Worm (Caenorhabditis elegans) whole organism, L4 larva: ENCODE data around the gene R07E5.11.

Experiments
- D1046.2 ChIP-seq: fragments of 200-800 bp; sonication (Bioruptor generic); IDR thresholded peaks from 2 replicates; pipeline ENCODE4 v1.3.6; 2022; ENCODE audit warnings: missing genetic modification characterization, missing compliant biosample characterization
- F26F4.8 ChIP-seq: fragments of 200-800 bp; sonication (Bioruptor generic); conservative IDR thresholded peaks from 2 replicates; pipeline ENCODE4 v1.3.6; 2022; ENCODE audit warnings: missing genetic modification characterization, missing compliant biosample characterization
- F44E2.7 ChIP-seq: fragments of 200-800 bp; sonication (Bioruptor generic); IDR thresholded peaks from 2 replicates; pipeline ENCODE4 v2.1.2; 2022; ENCODE audit warnings: missing genetic modification characterization, missing compliant biosample characterization
- R02D3.7 ChIP-seq: fragments of 150-350 bp; sonication (generic microtip); optimal IDR thresholded peaks from 3 replicates; lab custom pipeline; 2014; ENCODE audit warnings: missing biosample characterization, missing genetic modification characterization
- T20F7.1 ChIP-seq: fragments of 200-800 bp; sonication (Bioruptor generic); optimal IDR thresholded peaks from 2 replicates; lab custom pipeline; 2018; ENCODE audit warnings: mild to moderate bottlenecking, missing genetic modification characterization, missing compliant biosample characterization
- Y75B8A.6 ChIP-seq: fragments of 200-800 bp; sonication (Bioruptor generic); IDR thresholded peaks from 2 replicates; pipeline ENCODE4 v1.3.6; 2022; ENCODE audit warnings: missing genetic modification reagents, missing genetic modification characterization, missing compliant biosample characterization
- aha-1 ChIP-seq: fragments of 150-350 bp; peaks from one replicate; lab custom pipeline; 2014; ENCODE audit warnings: missing biosample characterization, missing genetic modification characterization
- attf-4 ChIP-seq: sonication (generic microtip); optimal IDR thresholded peaks from 3 replicates; lab custom pipeline; 2017; ENCODE audit warnings: missing biosample characterization, missing genetic modification characterization
- ceh-28 ChIP-seq: fragments of 150-350 bp; optimal IDR thresholded peaks from 2 replicates; lab custom pipeline; 2014; ENCODE audit warnings: missing biosample characterization, missing genetic modification reagents, missing genetic modification characterization
- ceh-32 ChIP-seq: sonication (generic microtip); optimal IDR thresholded peaks from 2 replicates; lab custom pipeline; 2016; ENCODE audit warnings: mild to moderate bottlenecking, missing genetic modification characterization, missing compliant biosample characterization; ENCODE audit not compliant: poor library complexity
- ceh-62 ChIP-seq: sonication (generic microtip); optimal IDR thresholded peaks from 2 replicates; lab custom pipeline; 2017; ENCODE audit warnings: missing biosample characterization, missing genetic modification characterization
- ces-1 ChIP-seq: fragments of 150-350 bp; sonication (generic microtip); optimal IDR thresholded peaks from 4 replicates; lab custom pipeline; 2014; ENCODE audit warnings: missing biosample characterization, missing genetic modification reagents, missing genetic modification characterization
- cey-2 ChIP-seq: sonication (generic microtip); optimal IDR thresholded peaks from 3 replicates; lab custom pipeline; 2017; ENCODE audit warnings: missing genetic modification characterization, mild to moderate bottlenecking, missing compliant biosample characterization, antibody characterized with exemption, borderline replicate concordance; ENCODE audit not compliant: insufficient read depth
- daf-16 ChIP-seq, 3 experiments: sonication (generic microtip); optimal IDR thresholded peaks; 2 replicates each; lab custom pipeline; 2016 to 2017; ENCODE audit warnings: missing genetic modification characterization in 3 of 3, missing genetic modification reagents in 3 of 3, mild to moderate bottlenecking in 2 of 3, missing compliant biosample characterization in 2 of 3, missing biosample characterization in 1 of 3, moderate library complexity in 1 of 3
- daf-19 ChIP-seq: fragments of 200-800 bp; sonication (Bioruptor generic); conservative IDR thresholded peaks from 2 replicates; pipeline ENCODE4 v1.3.6; 2022; ENCODE audit warnings: missing genetic modification characterization, missing compliant biosample characterization
- daf-8 ChIP-seq: fragments of 200-800 bp; sonication (Bioruptor generic); IDR thresholded peaks from 2 replicates; pipeline ENCODE4 v1.3.6; 2022; ENCODE audit warnings: missing genetic modification characterization, missing compliant biosample characterization
- dmd-6 ChIP-seq: fragments of 200-800 bp; sonication (Bioruptor generic); IDR thresholded peaks from 2 replicates; pipeline ENCODE4 v1.3.6; 2022; ENCODE audit warnings: missing genetic modification reagents, missing genetic modification characterization, missing compliant biosample characterization
- dmd-9 ChIP-seq: fragments of 200-800 bp; sonication (Bioruptor generic); IDR thresholded peaks from 2 replicates; pipeline ENCODE4 v1.3.6; 2022; ENCODE audit warnings: missing genetic modification reagents, missing genetic modification characterization, missing compliant biosample characterization
- dpl-1 ChIP-seq: fragments of 150-350 bp; optimal IDR thresholded peaks from 2 replicates; lab custom pipeline; 2014; ENCODE audit warnings: missing biosample characterization, missing genetic modification reagents, missing genetic modification characterization
- duxl-1 ChIP-seq: sonication (generic microtip); optimal IDR thresholded peaks from 2 replicates; lab custom pipeline; 2016; ENCODE audit warnings: mild to moderate bottlenecking, missing genetic modification characterization, moderate library complexity, missing compliant biosample characterization; ENCODE audit not compliant: poor library complexity
- fkh-10 ChIP-seq: fragments of 150-350 bp; optimal IDR thresholded peaks from 2 replicates; lab custom pipeline; 2014; ENCODE audit warnings: missing biosample characterization, missing genetic modification reagents, missing genetic modification characterization
- fos-1 ChIP-seq: fragments of 150-350 bp; optimal IDR thresholded peaks from 2 replicates; lab custom pipeline; 2014; ENCODE audit warnings: missing biosample characterization, missing genetic modification characterization
- hlh-11 ChIP-seq: fragments of 200-800 bp; sonication (Bioruptor generic); optimal IDR thresholded peaks from 2 replicates; lab custom pipeline; 2018; ENCODE audit warnings: mild to moderate bottlenecking, missing genetic modification characterization, missing compliant biosample characterization
- lin-1 ChIP-seq: fragments of 200-800 bp; sonication (Bioruptor generic); IDR thresholded peaks from 2 replicates; pipeline ENCODE4 v1.3.6; 2022; ENCODE audit warnings: missing genetic modification reagents, missing genetic modification characterization, missing compliant biosample characterization
- lin-15B ChIP-seq: fragments of 150-350 bp; sonication (generic microtip); optimal IDR thresholded peaks from 3 replicates; lab custom pipeline; 2014; ENCODE audit warnings: missing biosample characterization, missing genetic modification characterization
- lsy-2 ChIP-seq, 2 experiments: fragments of 150-350 bp in 1 of 2; sonication (generic microtip) in 1 of 2; optimal IDR thresholded peaks; 2 replicates each; lab custom pipeline; 2014 to 2017; ENCODE audit warnings: missing biosample characterization in 2 of 2, missing genetic modification characterization in 2 of 2
- madf-5 ChIP-seq, 2 experiments: fragments of 200-800 bp; sonication (Bioruptor generic); IDR thresholded peaks; 2 replicates each; pipeline ENCODE4 v1.3.6; 2022; ENCODE audit warnings: missing compliant biosample characterization in 2 of 2, missing genetic modification characterization in 2 of 2
- madf-9 ChIP-seq: fragments of 200-800 bp; sonication (Bioruptor generic); conservative IDR thresholded peaks from 2 replicates; pipeline ENCODE4 v1.3.6; 2022; ENCODE audit warnings: missing genetic modification reagents, missing genetic modification characterization, missing compliant biosample characterization
- mdt-29 ChIP-seq: fragments of 200-800 bp; sonication (Bioruptor generic); IDR thresholded peaks from 2 replicates; pipeline ENCODE4 v1.3.6; 2022; ENCODE audit warnings: missing genetic modification reagents, missing genetic modification characterization, missing compliant biosample characterization
- mep-1 ChIP-seq: fragments of 150-350 bp; sonication (generic microtip); optimal IDR thresholded peaks from 3 replicates; lab custom pipeline; 2014; ENCODE audit warnings: missing biosample characterization, missing genetic modification characterization
- mes-2 ChIP-seq: sonication (generic microtip); optimal IDR thresholded peaks from 2 replicates; lab custom pipeline; 2016; ENCODE audit warnings: missing genotype, mild to moderate bottlenecking, missing genetic modification characterization, missing compliant biosample characterization; ENCODE audit not compliant: poor library complexity, severe bottlenecking
- nhr-102 ChIP-seq: sonication (generic microtip); optimal IDR thresholded peaks from 2 replicates; lab custom pipeline; 2016; ENCODE audit warnings: mild to moderate bottlenecking, missing genetic modification characterization, moderate library complexity, missing compliant biosample characterization
- nhr-11 ChIP-seq: fragments of 150-350 bp; optimal IDR thresholded peaks from 2 replicates; lab custom pipeline; 2014; ENCODE audit warnings: missing biosample characterization, missing genetic modification characterization
- nhr-28 ChIP-seq: fragments of 150-350 bp; optimal IDR thresholded peaks from 2 replicates; lab custom pipeline; 2014; ENCODE audit warnings: missing biosample characterization, missing genetic modification characterization
- nhr-41 ChIP-seq: fragments of 200-800 bp; sonication (Bioruptor generic); IDR thresholded peaks from 2 replicates; pipeline ENCODE4 v1.3.6; 2022; ENCODE audit warnings: missing genetic modification reagents, missing genetic modification characterization, missing compliant biosample characterization
- nhr-42 ChIP-seq: fragments of 200-800 bp; sonication (Bioruptor generic); IDR thresholded peaks from 2 replicates; pipeline ENCODE4 v1.3.6; 2022; ENCODE audit warnings: missing genetic modification characterization, missing compliant biosample characterization
- nhr-48 ChIP-seq: sonication (generic microtip); optimal IDR thresholded peaks from 2 replicates; lab custom pipeline; 2016; ENCODE audit warnings: mild to moderate bottlenecking, missing genetic modification characterization, missing compliant biosample characterization
- nhr-6 ChIP-seq: fragments of 150-350 bp; optimal IDR thresholded peaks from 2 replicates; lab custom pipeline; 2014; ENCODE audit warnings: missing biosample characterization, missing genetic modification characterization
- nhr-77 ChIP-seq: fragments of 150-350 bp; optimal IDR thresholded peaks from 2 replicates; lab custom pipeline; 2014; ENCODE audit warnings: missing biosample characterization, missing genetic modification characterization
- pqm-1 ChIP-seq: sonication (generic microtip); optimal IDR thresholded peaks from 2 replicates; lab custom pipeline; 2017; ENCODE audit warnings: missing biosample characterization, missing genetic modification characterization
- rbr-2 ChIP-seq: sonication (generic microtip); optimal IDR thresholded peaks from 2 replicates; lab custom pipeline; 2016; ENCODE audit warnings: missing genotype, missing genetic modification characterization, missing compliant biosample characterization
- saeg-2 ChIP-seq: fragments of 200-800 bp; sonication (Bioruptor generic); IDR thresholded peaks from 2 replicates; pipeline ENCODE4 v1.3.6; 2022; ENCODE audit warnings: missing genetic modification reagents, missing genetic modification characterization, missing compliant biosample characterization
- set-16 ChIP-seq: fragments of 200-800 bp; sonication (Bioruptor generic); IDR thresholded peaks from 2 replicates; pipeline ENCODE4 v1.3.6; 2022; ENCODE audit warnings: missing genetic modification reagents, missing genetic modification characterization, missing compliant biosample characterization
- snpc-1.2 ChIP-seq: fragments of 200-800 bp; sonication (Bioruptor generic); IDR thresholded peaks from 2 replicates; pipeline ENCODE4 v1.3.6; 2022; ENCODE audit warnings: missing genetic modification reagents, missing genetic modification characterization, missing compliant biosample characterization
- spr-1 ChIP-seq: sonication (generic microtip); optimal IDR thresholded peaks from 2 replicates; lab custom pipeline; 2016; ENCODE audit warnings: mild to moderate bottlenecking, missing genetic modification characterization, missing compliant biosample characterization
- zfp-2 ChIP-seq: sonication (generic microtip); optimal IDR thresholded peaks from 2 replicates; lab custom pipeline; 2016; ENCODE audit warnings: mild to moderate bottlenecking, missing genetic modification characterization, missing compliant biosample characterization
- zfp-3 ChIP-seq: fragments of 200-800 bp; sonication (Bioruptor generic); conservative IDR thresholded peaks from 2 replicates; pipeline ENCODE4 v1.3.6; 2022; ENCODE audit warnings: missing genetic modification reagents, missing genetic modification characterization, missing compliant biosample characterization
- zip-2 ChIP-seq: fragments of 150-350 bp; optimal IDR thresholded peaks from 2 replicates; lab custom pipeline; 2014; ENCODE audit warnings: missing biosample characterization, missing genetic modification characterization
- ztf-7 ChIP-seq: fragments of 150-350 bp; optimal IDR thresholded peaks from 2 replicates; lab custom pipeline; 2014; ENCODE audit warnings: missing biosample characterization, missing genetic modification characterization

The R07E5.11 gene

DNA sequence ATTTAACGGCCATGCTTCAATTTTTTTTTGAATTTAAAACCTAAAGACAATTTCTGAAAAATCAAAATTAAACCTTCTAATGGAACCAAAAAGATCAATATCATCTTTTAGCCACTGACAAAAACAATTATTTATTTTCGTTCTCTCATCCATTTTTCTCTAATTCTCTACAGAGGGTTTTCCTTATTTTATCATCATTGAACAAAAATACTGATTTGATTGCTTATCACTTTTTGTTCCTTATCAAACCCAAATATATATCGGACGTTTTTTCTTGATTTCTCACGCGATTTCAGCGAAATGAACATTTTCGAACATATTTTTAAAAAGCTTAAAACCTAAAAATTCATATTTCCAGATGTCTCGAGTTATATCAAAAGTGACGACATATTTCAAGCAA, 1.9 kb downstream of the R07E5.11 start, which contains the start of gene mpc-1 (continued):
- TF ChIP-seq nhr-11 (tag; lab: Kevin White, UChicago) (no peak), fkh-10 (no peak), attf-4 (tag; lab: Kevin White, UChicago) (no peak), dmd-6 (GFP tag; lab: Robert Waterston, UW) (peak; percentile 72), F26F4.8 (GFP tag; lab: Robert Waterston, UW) (no peak), snpc-1.2 (GFP tag; lab: Robert Waterston, UW) (no peak), fos-1 (tag; lab: Kevin White, UChicago) (no peak), nhr-102 (tag; lab: Kevin White, UChicago) (no peak), daf-16 (GFP tag; optimal IDR thresholded peaks at IDR 0.05; lab: Kevin White, UChicago) (no peak), daf-16 (tag; optimal IDR thresholded peaks at IDR 0.05; lab: Kevin White, UChicago) (peak; percentile 85), zip-2 (tag; lab: Kevin White, UChicago) (no peak), hlh-11 (tag; lab: Kevin White, UChicago) (peak; percentile 50), ceh-62 (tag; lab: Kevin White, UChicago) (no peak), duxl-1 (no peak), cey-2 (tag; lab: Kevin White, UChicago) (no peak), T20F7.1 (GFP tag; lab: Kevin White, UChicago) (no peak), nhr-77 (tag; lab: Kevin White, UChicago) (peak; percentile 75), nhr-28 (tag; lab: Kevin White, UChicago) (peak; percentile 61), madf-5 (GFP tag; IDR thresholded peaks at IDR 0.05; lab: Robert Waterston, UW) (no peak), zfp-3 (GFP tag; lab: Robert Waterston, UW) (no peak), rbr-2 (no peak), R02D3.7 (no peak), zfp-2 (tag; lab: Kevin White, UChicago) (no peak), dmd-9 (GFP tag; lab: Robert Waterston, UW) (no peak), ztf-7 (tag; lab: Kevin White, UChicago) (no peak), lsy-2 (tag; optimal IDR thresholded peaks at IDR 0.05; lab: Kevin White, UChicago) (no peak), dpl-1 (GFP tag; lab: Kevin White, UChicago) (no peak), D1046.2 (GFP tag; lab: Robert Waterston, UW) (no peak), nhr-6 (tag; lab: Kevin White, UChicago) (no peak), set-16 (GFP tag; lab: Robert Waterston, UW) (no peak), pqm-1 (tag; lab: Kevin White, UChicago) (peak; percentile 77), lin-1 (no peak), ceh-28 (tag; lab: Kevin White, UChicago) (no peak), saeg-2 (GFP tag; lab: Robert Waterston, UW) (no peak), daf-8 (no peak), daf-19 (GFP tag; lab: Robert Waterston, UW) (no peak), nhr-41 (GFP tag; lab: Robert Waterston, UW) (no peak), ceh-32 (no peak), nhr-42 (GFP tag; lab: Robert Waterston, UW) (no peak), aha-1 (tag; lab: Kevin White, UChicago) (no peak), madf-9 (GFP tag; lab: Robert Waterston, UW) (no peak), mes-2 (no peak), nhr-48 (tag; lab: Kevin White, UChicago) (no peak), spr-1 (tag; lab: Kevin White, UChicago) (no peak), F44E2.7 (no peak), mep-1 (tag; lab: Kevin White, UChicago) (no peak), Y75B8A.6 (GFP tag; lab: Robert Waterston, UW) (no peak), mdt-29 (no peak), ces-1 (no peak), lin-15B (no peak)
